Fruit fly (Drosophila melanogaster): ENCODE measurements around the gene NimC4.

Gene NimC4

dm6 chr2L:14020875-14021643 is 26.3 kb upstream of the NimC4 start:
- no peak for TF ChIP-seq Myc (optimal IDR thresholded peaks at IDR 0.05)
- TF ChIP-seq h (optimal IDR thresholded peaks at IDR 0.05) = no peak
- no peak for TF ChIP-seq ttk (optimal IDR thresholded peaks at IDR 0.05)
- TF ChIP-seq insv (optimal IDR thresholded peaks at IDR 0.05) = no peak
- TF ChIP-seq Sin3A (optimal IDR thresholded peaks at IDR 0.05) = no peak
- TF ChIP-seq psq (optimal IDR thresholded peaks at IDR 0.05) = no peak

- TF ChIP-seq Myc (optimal IDR thresholded peaks at IDR 0.05) (no peak), h (optimal IDR thresholded peaks at IDR 0.05) (no peak), Sin3A (optimal IDR thresholded peaks at IDR 0.05) (no peak), ttk (optimal IDR thresholded peaks at IDR 0.05) (no peak), insv (optimal IDR thresholded peaks at IDR 0.05) (no peak), psq (optimal IDR thresholded peaks at IDR 0.05) (no peak)
Observed at dm6 chr2L:14021646-14022129, 25.7 kb upstream of the NimC4 start.

- TF ChIP-seq psq (optimal IDR thresholded peaks at IDR 0.05) = no peak
- TF ChIP-seq ttk (optimal IDR thresholded peaks at IDR 0.05) = no peak
- no peak for TF ChIP-seq h (optimal IDR thresholded peaks at IDR 0.05)
- TF ChIP-seq insv (optimal IDR thresholded peaks at IDR 0.05) = no peak
- no peak for TF ChIP-seq Sin3A (optimal IDR thresholded peaks at IDR 0.05)
- TF ChIP-seq Myc (optimal IDR thresholded peaks at IDR 0.05) = no peak
Observed at dm6 chr2L:14022130-14022735, 25.1 kb upstream of the NimC4 start.

dm6 chr2L:14023136-14024050 is 24.0 kb upstream of the NimC4 start:
- no peak for TF ChIP-seq Myc (optimal IDR thresholded peaks at IDR 0.05)

- TF ChIP-seq psq (optimal IDR thresholded peaks at IDR 0.05) (no peak), Sin3A (optimal IDR thresholded peaks at IDR 0.05) (no peak), insv (optimal IDR thresholded peaks at IDR 0.05) (no peak), Myc (optimal IDR thresholded peaks at IDR 0.05) (no peak), h (optimal IDR thresholded peaks at IDR 0.05) (no peak), ttk (optimal IDR thresholded peaks at IDR 0.05) (no peak)
Observed at dm6 chr2L:14024051-14024745, 23.2 kb upstream of the NimC4 start.

- no peak for TF ChIP-seq psq (optimal IDR thresholded peaks at IDR 0.05)
- no peak for TF ChIP-seq insv (optimal IDR thresholded peaks at IDR 0.05)
- no peak for TF ChIP-seq h (optimal IDR thresholded peaks at IDR 0.05)
- no peak for TF ChIP-seq ttk (optimal IDR thresholded peaks at IDR 0.05)
- TF ChIP-seq Sin3A (optimal IDR thresholded peaks at IDR 0.05) = no peak
- TF ChIP-seq Myc (optimal IDR thresholded peaks at IDR 0.05) = no peak
Observed at dm6 chr2L:14024746-14025105, 22.7 kb upstream of the NimC4 start.

dm6 chr2L:14025485-14025933 is 21.9 kb upstream of the NimC4 start:
- no peak for TF ChIP-seq h (optimal IDR thresholded peaks at IDR 0.05)
- TF ChIP-seq Sin3A (optimal IDR thresholded peaks at IDR 0.05) = no peak
- TF ChIP-seq ttk (optimal IDR thresholded peaks at IDR 0.05) = no peak

dm6 chr2L:14026778-14027177 is 20.6 kb upstream of the NimC4 start, which contains the start of gene hll:
hll (plus strand) TSS chr2L:14027001.
- TF ChIP-seq Myc (optimal IDR thresholded peaks at IDR 0.05) = no peak
- TF ChIP-seq Sin3A (optimal IDR thresholded peaks at IDR 0.05) = no peak
- no peak for TF ChIP-seq h (optimal IDR thresholded peaks at IDR 0.05)
- TF ChIP-seq insv (optimal IDR thresholded peaks at IDR 0.05) = no peak
- TF ChIP-seq ttk (optimal IDR thresholded peaks at IDR 0.05) = no peak
- TF ChIP-seq psq (optimal IDR thresholded peaks at IDR 0.05) = no peak

dm6 chr2L:14029235-14029634 is 18.1 kb upstream of the NimC4 start:
- TF ChIP-seq h (optimal IDR thresholded peaks at IDR 0.05) (no peak), psq (optimal IDR thresholded peaks at IDR 0.05) (no peak)

dm6 chr2L:14031439-14031838 is 15.9 kb upstream of the NimC4 start, which contains the start of gene CG18095:
CG18095 (minus strand) TSS chr2L:14031539.
- TF ChIP-seq Myc (optimal IDR thresholded peaks at IDR 0.05) (no peak), insv (optimal IDR thresholded peaks at IDR 0.05) (no peak), psq (optimal IDR thresholded peaks at IDR 0.05) (no peak), ttk (optimal IDR thresholded peaks at IDR 0.05) (no peak), Sin3A (optimal IDR thresholded peaks at IDR 0.05) (no peak), h (optimal IDR thresholded peaks at IDR 0.05) (no peak)

dm6 chr2L:14038718-14039117 is 8.7 kb upstream of the NimC4 start:
- no peak for TF ChIP-seq Myc (optimal IDR thresholded peaks at IDR 0.05)
- TF ChIP-seq Sin3A (optimal IDR thresholded peaks at IDR 0.05) = no peak
- no peak for TF ChIP-seq h (optimal IDR thresholded peaks at IDR 0.05)
- TF ChIP-seq insv (optimal IDR thresholded peaks at IDR 0.05) = no peak
- TF ChIP-seq ttk (optimal IDR thresholded peaks at IDR 0.05) = no peak
- TF ChIP-seq psq (optimal IDR thresholded peaks at IDR 0.05) = no peak

All from Kc167 (cell line).